Worm (Caenorhabditis elegans) whole organism, late embryonic: ENCODE results near the gene K02C4.3.

ENCODE experiments used
- C08G9.2 ChIP-seq: sonication (generic microtip); optimal IDR thresholded peaks from 2 replicates; lab custom pipeline; 2016; ENCODE audit warnings: mild to moderate bottlenecking, missing genetic modification characterization, moderate library complexity, missing compliant biosample characterization
- C38D4.7 ChIP-seq: fragments of 200-800 bp; sonication (Bioruptor generic); optimal IDR thresholded peaks from 2 replicates; lab custom pipeline; 2018; ENCODE audit warnings: mild to moderate bottlenecking, missing genetic modification characterization, moderate library complexity, missing compliant biosample characterization
- F13H6.1 ChIP-seq: sonication (generic microtip); optimal IDR thresholded peaks from 2 replicates; lab custom pipeline; 2016; ENCODE audit warnings: missing genetic modification characterization, missing compliant biosample characterization
- K02D7.2 ChIP-seq: sonication (generic microtip); optimal IDR thresholded peaks from 2 replicates; lab custom pipeline; 2017; ENCODE audit warnings: mild to moderate bottlenecking, missing genetic modification characterization, missing compliant biosample characterization
- K09A11.1 ChIP-seq: sonication (generic microtip); optimal IDR thresholded peaks from 2 replicates; lab custom pipeline; 2017; ENCODE audit warnings: antibody characterized with exemption, mild to moderate bottlenecking, missing genetic modification characterization, missing compliant biosample characterization; ENCODE audit not compliant: insufficient read depth
- T23F11.4 ChIP-seq: fragments of 200-800 bp; sonication (Bioruptor generic); optimal IDR thresholded peaks from 2 replicates; lab custom pipeline; 2018; ENCODE audit warnings: mild to moderate bottlenecking, missing genetic modification characterization, missing compliant biosample characterization
- Y22D7AL.16 ChIP-seq: sonication (generic microtip); optimal IDR thresholded peaks from 2 replicates; lab custom pipeline; 2016; ENCODE audit warnings: missing genetic modification characterization, missing compliant biosample characterization
- ama-1 ChIP-seq: fragments of 150-350 bp; optimal IDR thresholded peaks from 2 replicates; lab custom pipeline; 2014
- ceh-14 ChIP-seq: sonication (generic microtip); optimal IDR thresholded peaks from 2 replicates; lab custom pipeline; 2016; ENCODE audit warnings: missing genotype, missing genetic modification characterization, missing compliant biosample characterization
- ceh-19 ChIP-seq: fragments of 200-800 bp; sonication (Bioruptor generic); optimal IDR thresholded peaks from 2 replicates; lab custom pipeline; 2018; ENCODE audit warnings: mild to moderate bottlenecking, missing genetic modification characterization, missing compliant biosample characterization
- ceh-22 ChIP-seq: sonication (generic microtip); optimal IDR thresholded peaks from 2 replicates; lab custom pipeline; 2017; ENCODE audit warnings: missing biosample characterization, missing genetic modification characterization
- ceh-30 ChIP-seq: fragments of 150-350 bp; optimal IDR thresholded peaks from 2 replicates; lab custom pipeline; 2014; ENCODE audit warnings: missing biosample characterization, missing genetic modification characterization
- ceh-31 ChIP-seq: sonication (generic microtip); optimal IDR thresholded peaks from 2 replicates; lab custom pipeline; 2016; ENCODE audit warnings: missing genetic modification characterization, missing compliant biosample characterization
- ceh-34 ChIP-seq: sonication (generic microtip); optimal IDR thresholded peaks from 2 replicates; lab custom pipeline; 2016; ENCODE audit warnings: mild to moderate bottlenecking, missing genetic modification characterization, missing compliant biosample characterization
- ceh-45 ChIP-seq: fragments of 200-800 bp; sonication (Bioruptor generic); IDR thresholded peaks from 2 replicates; pipeline ENCODE4 v1.3.6; 2022; ENCODE audit warnings: missing genetic modification reagents, missing genetic modification characterization, missing compliant biosample characterization
- ceh-48 ChIP-seq: sonication (generic microtip); optimal IDR thresholded peaks from 2 replicates; lab custom pipeline; 2016; ENCODE audit warnings: missing genetic modification characterization, inconsistent platforms, missing compliant biosample characterization
- ceh-6 ChIP-seq: fragments of 200-800 bp; sonication (Bioruptor generic); optimal IDR thresholded peaks from 2 replicates; lab custom pipeline; 2018; ENCODE audit warnings: mild to moderate bottlenecking, missing genetic modification characterization, missing compliant biosample characterization
- che-1 ChIP-seq: sonication (generic microtip); optimal IDR thresholded peaks from 2 replicates; lab custom pipeline; 2016; ENCODE audit warnings: mild to moderate bottlenecking, missing genetic modification characterization, missing compliant biosample characterization
- dmd-4 ChIP-seq: sonication (generic microtip); optimal IDR thresholded peaks from 2 replicates; lab custom pipeline; 2016; ENCODE audit warnings: borderline replicate concordance, missing genetic modification characterization, missing compliant biosample characterization
- dve-1 ChIP-seq: sonication (generic microtip); optimal IDR thresholded peaks from 2 replicates; lab custom pipeline; 2017; ENCODE audit warnings: antibody characterized with exemption, mild to moderate bottlenecking, missing genetic modification characterization, missing compliant biosample characterization
- elt-2 ChIP-seq: sonication (generic microtip); optimal IDR thresholded peaks from 2 replicates; lab custom pipeline; 2016; ENCODE audit warnings: missing genetic modification reagents, missing genetic modification characterization, missing compliant biosample characterization
- ets-4 ChIP-seq: sonication (generic microtip); optimal IDR thresholded peaks from 2 replicates; lab custom pipeline; 2016; ENCODE audit warnings: missing genetic modification characterization, missing compliant biosample characterization
- eyg-1 ChIP-seq: sonication (generic microtip); optimal IDR thresholded peaks from 2 replicates; lab custom pipeline; 2016; ENCODE audit warnings: missing genotype, missing genetic modification characterization, missing compliant biosample characterization
- fax-1 ChIP-seq: sonication (generic microtip); optimal IDR thresholded peaks from 2 replicates; lab custom pipeline; 2016; ENCODE audit warnings: missing genotype, missing genetic modification characterization, missing compliant biosample characterization
- fkh-10 ChIP-seq: fragments of 150-350 bp; optimal IDR thresholded peaks from 2 replicates; lab custom pipeline; 2014; ENCODE audit warnings: missing biosample characterization, missing genetic modification reagents, missing genetic modification characterization
- fkh-6 ChIP-seq: sonication (generic microtip); optimal IDR thresholded peaks from 2 replicates; lab custom pipeline; 2016; ENCODE audit warnings: missing genetic modification characterization, missing compliant biosample characterization
- hlh-13 ChIP-seq: fragments of 200-800 bp; sonication (Bioruptor generic); optimal IDR thresholded peaks from 2 replicates; lab custom pipeline; 2018; ENCODE audit warnings: mild to moderate bottlenecking, missing genetic modification characterization, missing compliant biosample characterization
- hlh-15 ChIP-seq: sonication (generic microtip); optimal IDR thresholded peaks from 2 replicates; lab custom pipeline; 2016; ENCODE audit warnings: missing genetic modification characterization, missing compliant biosample characterization
- hlh-30 ChIP-seq: sonication (generic microtip); optimal IDR thresholded peaks from 2 replicates; lab custom pipeline; 2017; ENCODE audit warnings: antibody characterized with exemption, missing genetic modification characterization, missing compliant biosample characterization; ENCODE audit not compliant: insufficient read depth
- hlh-8 ChIP-seq: sonication (generic microtip); optimal IDR thresholded peaks from 2 replicates; lab custom pipeline; 2016; ENCODE audit warnings: missing genotype, missing genetic modification characterization, missing compliant biosample characterization
- lin-11 ChIP-seq: fragments of 200-800 bp; sonication (Bioruptor generic); optimal IDR thresholded peaks from 2 replicates; lab custom pipeline; 2018; ENCODE audit warnings: mild to moderate bottlenecking, missing genetic modification characterization, missing compliant biosample characterization
- mec-3 ChIP-seq: sonication (generic microtip); optimal IDR thresholded peaks from 2 replicates; lab custom pipeline; 2016; ENCODE audit warnings: borderline replicate concordance, missing genetic modification characterization, missing compliant biosample characterization
- nhr-11 ChIP-seq: fragments of 150-350 bp; optimal IDR thresholded peaks from 2 replicates; lab custom pipeline; 2014; ENCODE audit warnings: missing biosample characterization, missing genetic modification characterization
- pha-2 ChIP-seq: sonication (generic microtip); optimal IDR thresholded peaks from 2 replicates; lab custom pipeline; 2017; ENCODE audit warnings: mild to moderate bottlenecking, missing genetic modification characterization, missing compliant biosample characterization
- pha-4 ChIP-seq: fragments of 150-350 bp; optimal IDR thresholded peaks from 2 replicates; lab custom pipeline; 2018; ENCODE audit warnings: missing biosample characterization, missing genetic modification reagents, missing genetic modification characterization
- pros-1 ChIP-seq: fragments of 150-350 bp; optimal IDR thresholded peaks from 2 replicates; lab custom pipeline; 2014; ENCODE audit warnings: missing biosample characterization, missing genetic modification reagents, missing genetic modification characterization
- ref-2 ChIP-seq: sonication (generic microtip); optimal IDR thresholded peaks from 2 replicates; lab custom pipeline; 2016; ENCODE audit warnings: missing genetic modification characterization, missing compliant biosample characterization
- rnt-1 ChIP-seq: sonication (generic microtip); optimal IDR thresholded peaks from 2 replicates; lab custom pipeline; 2016; ENCODE audit warnings: missing genetic modification characterization, missing compliant biosample characterization
- sox-2 ChIP-seq: fragments of 200-800 bp; sonication (Bioruptor generic); IDR thresholded peaks from 2 replicates; pipeline ENCODE4 v1.3.6; 2022; ENCODE audit warnings: missing genetic modification reagents, missing genetic modification characterization, missing compliant biosample characterization
- sox-4 ChIP-seq: sonication (generic microtip); optimal IDR thresholded peaks from 2 replicates; lab custom pipeline; 2017; ENCODE audit warnings: mild to moderate bottlenecking, missing genetic modification characterization, inconsistent platforms, missing compliant biosample characterization
- syd-9 ChIP-seq: sonication (generic microtip); optimal IDR thresholded peaks from 2 replicates; lab custom pipeline; 2016; ENCODE audit warnings: mild to moderate bottlenecking, missing genetic modification characterization, moderate library complexity, missing compliant biosample characterization
- tbx-7 ChIP-seq: sonication (generic microtip); optimal IDR thresholded peaks from 2 replicates; lab custom pipeline; 2016; ENCODE audit warnings: missing genotype, missing genetic modification characterization, missing compliant biosample characterization
- unc-3 ChIP-seq, 2 experiments: fragments of 200-800 bp in 1 of 2; sonication (Bioruptor generic) in 1 of 2; sonication (generic microtip) in 1 of 2; conservative IDR thresholded peaks in 1 of 2; optimal IDR thresholded peaks in 1 of 2; 2 replicates each; pipeline versions ENCODE4 v1.3.6 to Lab custom; 2016 to 2022; ENCODE audit warnings: missing compliant biosample characterization in 2 of 2, missing genetic modification characterization in 2 of 2, missing genetic modification reagents in 1 of 2
- unc-86 ChIP-seq: sonication (generic microtip); optimal IDR thresholded peaks from 2 replicates; lab custom pipeline; 2016; ENCODE audit warnings: missing genetic modification characterization, missing compliant biosample characterization
- ztf-16 ChIP-seq: sonication (generic microtip); optimal IDR thresholded peaks from 2 replicates; lab custom pipeline; 2017; ENCODE audit warnings: missing genetic modification characterization, missing compliant biosample characterization

K02C4.3 gene

ce11 chrII:8126617-8127016 lies 40.0 kb upstream of the K02C4.3 start:
- no peak for TF ChIP-seq ceh-6
- TF ChIP-seq ceh-34 (tag; lab: Kevin White, UChicago), result peak; percentile 41
- no peak for TF ChIP-seq F13H6.1 (tag; lab: Kevin White, UChicago)
- TF ChIP-seq sox-2 (GFP tag; lab: Robert Waterston, UW), result no peak
- no peak for TF ChIP-seq Y22D7AL.16 (tag; lab: Kevin White, UChicago)
- TF ChIP-seq unc-86 (tag; lab: Kevin White, UChicago), result no peak
- TF ChIP-seq K02D7.2 (tag; lab: Kevin White, UChicago), result no peak
- TF ChIP-seq C08G9.2 (tag; lab: Kevin White, UChicago), result no peak
- TF ChIP-seq, all 69 proteins: peak for 1

ce11 chrII:8126132-8126531 lies 39.5 kb upstream of the K02C4.3 start:
- TF ChIP-seq eyg-1 (tag; lab: Kevin White, UChicago) (no peak), ets-4 (tag; lab: Kevin White, UChicago) (no peak), ceh-22 (tag; lab: Kevin White, UChicago) (no peak), ama-1 (no peak), K02D7.2 (tag; lab: Kevin White, UChicago) (no peak), rnt-1 (tag; lab: Kevin White, UChicago) (no peak), nhr-11 (tag; lab: Kevin White, UChicago) (no peak), hlh-8 (tag; lab: Kevin White, UChicago) (no peak), F13H6.1 (tag; lab: Kevin White, UChicago) (no peak), dve-1 (tag; lab: Kevin White, UChicago) (no peak), elt-2 (tag; lab: Kevin White, UChicago) (no peak), hlh-13 (GFP tag; lab: Kevin White, UChicago) (no peak), hlh-15 (tag; lab: Kevin White, UChicago) (no peak), C08G9.2 (tag; lab: Kevin White, UChicago) (no peak), unc-3 (GFP tag; conservative IDR thresholded peaks at IDR 0.05; lab: Robert Waterston, UW) (no peak), unc-3 (tag; optimal IDR thresholded peaks at IDR 0.05; lab: Kevin White, UChicago) (no peak), sox-4 (no peak), lin-11 (tag; lab: Kevin White, UChicago) (no peak), ceh-30 (tag; lab: Kevin White, UChicago) (no peak), ceh-31 (peak; percentile 57), fkh-6 (no peak), fax-1 (no peak), che-1 (no peak), mec-3 (tag; lab: Kevin White, UChicago) (no peak), fkh-10 (GFP tag; lab: Kevin White, UChicago) (no peak), ceh-14 (tag; lab: Kevin White, UChicago) (peak; percentile 26), ref-2 (tag; lab: Kevin White, UChicago) (peak; percentile 16), pha-2 (no peak), dmd-4 (no peak), ceh-34 (tag; lab: Kevin White, UChicago) (no peak), ceh-48 (tag; lab: Kevin White, UChicago) (peak; percentile 63), hlh-30 (no peak), sox-2 (GFP tag; lab: Robert Waterston, UW) (no peak), ceh-19 (GFP tag; lab: Kevin White, UChicago) (peak; percentile 39), T23F11.4 (GFP tag; lab: Kevin White, UChicago) (no peak), syd-9 (tag; lab: Kevin White, UChicago) (no peak), K09A11.1 (tag; lab: Kevin White, UChicago) (no peak), pros-1 (tag; lab: Kevin White, UChicago) (no peak), ztf-16 (tag; lab: Kevin White, UChicago) (no peak), pha-4 (tag; lab: Kevin White, UChicago) (no peak), tbx-7 (tag; lab: Kevin White, UChicago) (no peak), C38D4.7 (GFP tag; lab: Kevin White, UChicago) (no peak), ceh-45 (GFP tag; lab: Robert Waterston, UW) (no peak)
- TF ChIP-seq, all 69 proteins: peak for 5
